Worm (Caenorhabditis elegans) whole organism, young adult: ENCODE results near the gene Y56A3A.6.
A peak's percentile ranks its signal among the peaks of the same experiment; 100 is the strongest.

Source experiments
- B0336.3 ChIP-seq: fragments of 200-800 bp; sonication (Bioruptor generic); IDR thresholded peaks from 2 replicates; pipeline ENCODE4 v1.3.6; 2022; ENCODE audit warnings: missing genetic modification characterization, missing compliant biosample characterization
- C17E4.6 ChIP-seq: fragments of 200-800 bp; sonication (Bioruptor generic); IDR thresholded peaks from 2 replicates; pipeline ENCODE4 v1.3.6; 2022; ENCODE audit warnings: missing genetic modification reagents, missing genetic modification characterization, missing compliant biosample characterization
- D2030.7 ChIP-seq: fragments of 200-800 bp; sonication (Bioruptor generic); IDR thresholded peaks from 2 replicates; pipeline ENCODE4 v1.3.6; 2022; ENCODE audit warnings: missing genetic modification reagents, missing genetic modification characterization, missing compliant biosample characterization
- F33H1.4 ChIP-seq: fragments of 200-800 bp; sonication (Bioruptor generic); IDR thresholded peaks from 2 replicates; pipeline ENCODE4 v1.3.6; 2022; ENCODE audit warnings: missing genetic modification reagents, missing genetic modification characterization, missing compliant biosample characterization
- F57A8.1 ChIP-seq: fragments of 200-800 bp; sonication (Bioruptor generic); optimal IDR thresholded peaks from 2 replicates; lab custom pipeline; 2018; ENCODE audit warnings: mild to moderate bottlenecking, missing genetic modification characterization, moderate library complexity, missing compliant biosample characterization
- K11D2.4 ChIP-seq: fragments of 200-800 bp; sonication (Bioruptor generic); IDR thresholded peaks from 2 replicates; pipeline ENCODE4 v1.3.6; 2022; ENCODE audit warnings: missing genetic modification reagents, missing genetic modification characterization, missing compliant biosample characterization
- T07F8.4 ChIP-seq: sonication (generic microtip); optimal IDR thresholded peaks from 2 replicates; lab custom pipeline; 2016; ENCODE audit warnings: mild to moderate bottlenecking, missing genetic modification characterization, moderate library complexity, missing compliant biosample characterization
- ama-1 ChIP-seq, 3 experiments: fragments of 150-350 bp in 1 of 3; sonication (generic microtip) in 2 of 3; optimal IDR thresholded peaks; 2 replicates each; lab custom pipeline; 2014 to 2018; ENCODE audit warnings: missing biosample characterization in 2 of 3, missing genetic modification characterization in 2 of 3, missing genetic modification reagents in 2 of 3
- aptf-2 ChIP-seq: fragments of 200-800 bp; sonication (Bioruptor generic); conservative IDR thresholded peaks from 2 replicates; pipeline ENCODE4 v1.3.6; 2022; ENCODE audit warnings: missing genetic modification reagents, missing genetic modification characterization, missing compliant biosample characterization
- atf-7 ChIP-seq: sonication (generic microtip); optimal IDR thresholded peaks from 2 replicates; lab custom pipeline; 2017; ENCODE audit warnings: mild to moderate bottlenecking, missing genetic modification characterization, missing compliant biosample characterization
- attf-5 ChIP-seq: fragments of 200-800 bp; sonication (Bioruptor generic); optimal IDR thresholded peaks from 2 replicates; lab custom pipeline; 2018; ENCODE audit warnings: mild to moderate bottlenecking, missing genetic modification characterization, missing compliant biosample characterization
- ccch-3 ChIP-seq: fragments of 200-800 bp; sonication (Bioruptor generic); optimal IDR thresholded peaks from 2 replicates; lab custom pipeline; 2018; ENCODE audit warnings: mild to moderate bottlenecking, missing genetic modification characterization, missing compliant biosample characterization
- cebp-1 ChIP-seq, 2 experiments: fragments of 200-800 bp in 1 of 2; sonication (Bioruptor generic) in 1 of 2; sonication (generic microtip) in 1 of 2; IDR thresholded peaks in 1 of 2; optimal IDR thresholded peaks in 1 of 2; 2 replicates each; pipeline versions ENCODE4 v1.3.6 to Lab custom; 2017 to 2022; ENCODE audit warnings: missing compliant biosample characterization in 2 of 2, missing genetic modification characterization in 2 of 2, mild to moderate bottlenecking in 1 of 2, missing genetic modification reagents in 1 of 2, moderate library complexity in 1 of 2
- cebp-2 ChIP-seq: fragments of 200-800 bp; sonication (Bioruptor generic); IDR thresholded peaks from 2 replicates; pipeline ENCODE4 v1.3.6; 2022; ENCODE audit warnings: missing genetic modification characterization, missing compliant biosample characterization
- ceh-100 ChIP-seq: fragments of 200-800 bp; sonication (Bioruptor generic); IDR thresholded peaks from 2 replicates; pipeline ENCODE4 v1.3.6; 2022; ENCODE audit warnings: missing genetic modification reagents, missing genetic modification characterization, missing compliant biosample characterization
- chd-7 ChIP-seq: sonication (generic microtip); optimal IDR thresholded peaks from 2 replicates; lab custom pipeline; 2016; ENCODE audit warnings: mild to moderate bottlenecking, missing genetic modification characterization, moderate library complexity, missing compliant biosample characterization
- die-1 ChIP-seq: sonication (generic microtip); optimal IDR thresholded peaks from 2 replicates; lab custom pipeline; 2016; ENCODE audit warnings: missing genotype, mild to moderate bottlenecking, missing genetic modification characterization, missing compliant biosample characterization
- dox-1 ChIP-seq: fragments of 200-800 bp; sonication (Bioruptor generic); IDR thresholded peaks from 2 replicates; pipeline ENCODE4 v1.3.6; 2022; ENCODE audit warnings: missing genetic modification reagents, missing genetic modification characterization, missing compliant biosample characterization
- egl-18 ChIP-seq: fragments of 200-800 bp; sonication (Bioruptor generic); IDR thresholded peaks from 2 replicates; pipeline ENCODE4 v1.3.6; 2022; ENCODE audit warnings: missing genetic modification reagents, missing genetic modification characterization, missing compliant biosample characterization
- ets-4 ChIP-seq: fragments of 200-800 bp; sonication (Bioruptor generic); optimal IDR thresholded peaks from 2 replicates; lab custom pipeline; 2018; ENCODE audit warnings: mild to moderate bottlenecking, missing genetic modification characterization, missing compliant biosample characterization
- fkh-3 ChIP-seq: sonication (generic microtip); optimal IDR thresholded peaks from 2 replicates; lab custom pipeline; 2016; ENCODE audit warnings: mild to moderate bottlenecking, missing genetic modification characterization, missing compliant biosample characterization
- him-1 ChIP-seq: sonication (generic microtip); optimal IDR thresholded peaks from 2 replicates; lab custom pipeline; 2016; ENCODE audit warnings: missing genotype, missing genetic modification reagents, missing genetic modification characterization, missing compliant biosample characterization
- hsf-1 ChIP-seq: fragments of 200-800 bp; sonication (Bioruptor generic); IDR thresholded peaks from 2 replicates; pipeline ENCODE4 v1.3.6; 2022; ENCODE audit warnings: missing genetic modification reagents, missing genetic modification characterization, missing compliant biosample characterization
- lag-1 ChIP-seq: fragments of 200-800 bp; sonication (Bioruptor generic); IDR thresholded peaks from 2 replicates; pipeline ENCODE4 v1.3.6; 2022; ENCODE audit warnings: missing genetic modification reagents, missing genetic modification characterization, missing compliant biosample characterization
- let-526 ChIP-seq: fragments of 200-800 bp; sonication (Bioruptor generic); IDR thresholded peaks from 2 replicates; pipeline ENCODE4 v1.3.6; 2022; ENCODE audit warnings: missing genetic modification reagents, missing genetic modification characterization, missing compliant biosample characterization
- lin-26 ChIP-seq: fragments of 200-800 bp; sonication (Bioruptor generic); IDR thresholded peaks from 2 replicates; pipeline ENCODE4 v1.3.6; 2022; ENCODE audit warnings: missing genetic modification reagents, missing genetic modification characterization, missing compliant biosample characterization
- lin-54 ChIP-seq: fragments of 200-800 bp; sonication (Bioruptor generic); optimal IDR thresholded peaks from 2 replicates; lab custom pipeline; 2018; ENCODE audit warnings: mild to moderate bottlenecking, missing genetic modification characterization, missing compliant biosample characterization
- lir-1 ChIP-seq: fragments of 200-800 bp; sonication (Bioruptor generic); conservative IDR thresholded peaks from 2 replicates; pipeline ENCODE4 v1.3.6; 2022; ENCODE audit warnings: missing genetic modification reagents, missing genetic modification characterization, missing compliant biosample characterization
- madf-3 ChIP-seq: fragments of 200-800 bp; sonication (Bioruptor generic); IDR thresholded peaks from 2 replicates; pipeline ENCODE4 v1.3.6; 2022; ENCODE audit warnings: missing genetic modification reagents, missing genetic modification characterization, missing compliant biosample characterization
- madf-6 ChIP-seq: fragments of 200-800 bp; sonication (Bioruptor generic); IDR thresholded peaks from 2 replicates; pipeline ENCODE4 v1.3.6; 2022; ENCODE audit warnings: missing genetic modification reagents, missing genetic modification characterization, missing compliant biosample characterization
- madf-8 ChIP-seq: fragments of 200-800 bp; sonication (Bioruptor generic); conservative IDR thresholded peaks from 2 replicates; pipeline ENCODE4 v1.3.6; 2022; ENCODE audit warnings: missing genetic modification reagents, missing genetic modification characterization, missing compliant biosample characterization
- mcd-1 ChIP-seq: fragments of 200-800 bp; sonication (Bioruptor generic); IDR thresholded peaks from 2 replicates; pipeline ENCODE4 v1.3.6; 2022; ENCODE audit warnings: missing genetic modification reagents, missing genetic modification characterization, missing compliant biosample characterization
- mes-4 ChIP-seq: sonication (generic microtip); optimal IDR thresholded peaks from 2 replicates; lab custom pipeline; 2016; ENCODE audit warnings: missing genotype, missing genetic modification characterization, missing compliant biosample characterization
- nfya-2 ChIP-seq: fragments of 200-800 bp; sonication (Bioruptor generic); IDR thresholded peaks from 2 replicates; pipeline ENCODE4 v1.3.6; 2022; ENCODE audit warnings: missing genetic modification reagents, missing genetic modification characterization, missing compliant biosample characterization
- nfyb-1 ChIP-seq: fragments of 200-800 bp; sonication (Bioruptor generic); IDR thresholded peaks from 2 replicates; pipeline ENCODE4 v1.3.6; 2022; ENCODE audit warnings: missing genetic modification reagents, missing genetic modification characterization, missing compliant biosample characterization
- repo-1 ChIP-seq: sonication (generic microtip); optimal IDR thresholded peaks from 2 replicates; lab custom pipeline; 2017; ENCODE audit warnings: mild to moderate bottlenecking, missing genetic modification characterization, missing compliant biosample characterization
- snpc-4 ChIP-seq, 5 experiments: fragments of 150-350 bp in 1 of 5; sonication (generic microtip) in 4 of 5; optimal IDR thresholded peaks; 2 replicates each; lab custom pipeline; 2014 to 2018; ENCODE audit warnings: missing genetic modification characterization in 5 of 5, missing biosample characterization in 3 of 5, antibody characterized with exemption in 2 of 5, mild to moderate bottlenecking in 2 of 5, missing compliant biosample characterization in 2 of 5, missing genotype in 2 of 5, moderate library complexity in 2 of 5, missing genetic modification reagents in 1 of 5
- somi-1 ChIP-seq: fragments of 200-800 bp; sonication (Bioruptor generic); optimal IDR thresholded peaks from 2 replicates; lab custom pipeline; 2018; ENCODE audit warnings: mild to moderate bottlenecking, missing genetic modification characterization, missing compliant biosample characterization
- sptf-2 ChIP-seq: fragments of 200-800 bp; sonication (Bioruptor generic); optimal IDR thresholded peaks from 2 replicates; lab custom pipeline; 2018; ENCODE audit warnings: mild to moderate bottlenecking, missing genetic modification characterization, missing compliant biosample characterization
- tlf-1 ChIP-seq: fragments of 200-800 bp; sonication (Bioruptor generic); optimal IDR thresholded peaks from 2 replicates; lab custom pipeline; 2018; ENCODE audit warnings: mild to moderate bottlenecking, missing genetic modification characterization, missing compliant biosample characterization
- zfh-2 ChIP-seq: fragments of 200-800 bp; sonication (Bioruptor generic); conservative IDR thresholded peaks from 2 replicates; pipeline ENCODE4 v1.3.6; 2022; ENCODE audit warnings: missing genetic modification reagents, missing genetic modification characterization, missing compliant biosample characterization
- ztf-18 ChIP-seq: sonication (generic microtip); optimal IDR thresholded peaks from 2 replicates; lab custom pipeline; 2016; ENCODE audit warnings: missing genotype, mild to moderate bottlenecking, missing genetic modification characterization, missing compliant biosample characterization
- ztf-22 ChIP-seq: fragments of 200-800 bp; sonication (Bioruptor generic); optimal IDR thresholded peaks from 2 replicates; lab custom pipeline; 2018; ENCODE audit warnings: mild to moderate bottlenecking, missing genetic modification characterization, moderate library complexity, missing compliant biosample characterization
- ztf-28 ChIP-seq: fragments of 200-800 bp; sonication (Bioruptor generic); IDR thresholded peaks from 2 replicates; pipeline ENCODE4 v1.3.6; 2022; ENCODE audit warnings: missing genetic modification reagents, missing genetic modification characterization, missing compliant biosample characterization
- ztf-6 ChIP-seq: fragments of 200-800 bp; sonication (Bioruptor generic); IDR thresholded peaks from 2 replicates; pipeline ENCODE4 v1.3.6; 2022; ENCODE audit warnings: missing genetic modification reagents, missing genetic modification characterization, missing compliant biosample characterization

Gene Y56A3A.6

ce11 chrIII:11824580-11824979, 54.0 kb downstream of the Y56A3A.6 start:
- TF ChIP-seq fkh-3 (no peak), atf-7 (tag; lab: Kevin White, UChicago) (no peak), lag-1 (no peak), lin-26 (GFP tag; lab: Robert Waterston, UW) (0 out of 2 replicates have a peak, but pooled peaks have one; percentile 53), B0336.3 (GFP tag; lab: Robert Waterston, UW) (0 out of 2 replicates have a peak, but pooled peaks have one; percentile 17), madf-6 (GFP tag; lab: Robert Waterston, UW) (peak; percentile 62), F57A8.1 (GFP tag; lab: Kevin White, UChicago) (no peak), cebp-2 (GFP tag; lab: Robert Waterston, UW) (no peak), attf-5 (GFP tag; lab: Kevin White, UChicago) (no peak), mcd-1 (GFP tag; lab: Robert Waterston, UW) (peak; percentile 24; the same call in 1 of the 2 replicates), dox-1 (peak; percentile 30; the same call in 1 of the 2 replicates), madf-3 (GFP tag; lab: Robert Waterston, UW) (no peak), hsf-1 (GFP tag; lab: Robert Waterston, UW) (peak; percentile 35; the same call in 1 of the 2 replicates), ztf-6 (GFP tag; lab: Robert Waterston, UW) (no peak), D2030.7 (GFP tag; lab: Robert Waterston, UW) (no peak), mes-4 (no peak), ccch-3 (GFP tag; lab: Kevin White, UChicago) (no peak), repo-1 (tag; lab: Kevin White, UChicago) (no peak), chd-7 (tag; lab: Kevin White, UChicago) (no peak), egl-18 (GFP tag; lab: Robert Waterston, UW) (no peak), cebp-1 (GFP tag; IDR thresholded peaks at IDR 0.05; lab: Robert Waterston, UW) (no peak), cebp-1 (tag; optimal IDR thresholded peaks at IDR 0.05; lab: Kevin White, UChicago) (no peak), snpc-4 (GFP tag; optimal IDR thresholded peaks at IDR 0.05; lab: Kevin White, UChicago) (no peak), snpc-4 (tag; optimal IDR thresholded peaks at IDR 0.05; lab: Kevin White, UChicago) (no peak), die-1 (tag; lab: Kevin White, UChicago) (peak; percentile 12), C17E4.6 (no peak), K11D2.4 (no peak), lir-1 (GFP tag; lab: Robert Waterston, UW) (no peak), somi-1 (GFP tag; lab: Kevin White, UChicago) (no peak), him-1 (no peak)

ce11 chrIII:11824088-11824487, 54.5 kb downstream of the Y56A3A.6 start:
- TF ChIP-seq ama-1 (optimal IDR thresholded peaks at IDR 0.05; lab: Kevin White, UChicago) (no peak), ama-1 (GFP tag; optimal IDR thresholded peaks at IDR 0.05; lab: Kevin White, UChicago) (no peak), lag-1 (no peak), atf-7 (tag; lab: Kevin White, UChicago) (no peak), zfh-2 (GFP tag; lab: Robert Waterston, UW) (peak; percentile 59), tlf-1 (GFP tag; lab: Kevin White, UChicago) (no peak), dox-1 (no peak)

DNA sequence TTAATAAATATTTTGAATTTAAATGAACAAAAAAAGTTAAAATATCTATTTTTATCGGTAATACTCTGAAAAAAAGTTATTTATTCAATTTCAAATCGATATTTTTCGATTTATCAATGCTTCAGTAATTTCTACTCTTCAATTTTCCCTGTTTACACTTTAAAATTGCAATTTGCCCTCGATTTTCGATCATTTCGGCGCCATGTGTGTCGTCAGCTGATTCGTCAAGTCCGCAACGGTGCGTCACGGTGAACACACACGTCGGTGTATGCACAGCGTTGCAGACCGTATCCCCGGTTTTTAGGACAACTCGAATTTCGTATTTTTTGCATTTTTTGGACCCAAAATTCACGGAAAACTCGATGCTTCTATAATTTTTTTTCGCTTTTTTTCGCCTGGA, 55.3 kb downstream of the Y56A3A.6 start, which contains the start of gene C18D11.3:
TSS of gene C18D11.3 (plus strand) at position 189 of the 400 bp plus-strand sequence.
- TF ChIP-seq T07F8.4 (no peak), nfya-2 (GFP tag; lab: Robert Waterston, UW) (no peak), zfh-2 (GFP tag; lab: Robert Waterston, UW) (peak; percentile 56; the same call in 1 of the 2 replicates), lin-54 (GFP tag; lab: Kevin White, UChicago) (peak; percentile 71), nfyb-1 (GFP tag; lab: Robert Waterston, UW) (peak; percentile 80), sptf-2 (GFP tag; lab: Kevin White, UChicago) (no peak), him-1 (peak; percentile 16), ets-4 (GFP tag; lab: Kevin White, UChicago) (peak; percentile 27), F33H1.4 (GFP tag; lab: Robert Waterston, UW) (peak; percentile 51), ztf-22 (GFP tag; lab: Kevin White, UChicago) (peak; percentile 36), ceh-100 (GFP tag; lab: Robert Waterston, UW) (peak; percentile 75), ztf-18 (tag; lab: Kevin White, UChicago) (peak; percentile 8), attf-5 (GFP tag; lab: Kevin White, UChicago) (peak; percentile 94), madf-8 (GFP tag; lab: Robert Waterston, UW) (peak; percentile 31; the same call in 1 of the 2 replicates), aptf-2 (GFP tag; lab: Robert Waterston, UW) (no peak), ztf-28 (GFP tag; lab: Robert Waterston, UW) (0 out of 2 replicates have a peak, but pooled peaks have one; percentile 7), let-526 (GFP tag; lab: Robert Waterston, UW) (peak; percentile 63; the same call in 1 of the 2 replicates)
